In genomic region chrIV:15646418-15647220, ce11 we compare ENCODE assay signal across 5 worm cellular contexts.
TF ChIP-seq lines count a peak whose summit lies in the region.

Gene Y105C5A.1268, minus strand, starts transcription at chrIV:15646468.
Gene Y105C5A.1272, plus strand, starts transcription at chrIV:15646992.

TF ChIP-seq in whole organism, L1 larva, 84 proteins besides CTCF, POLR2A, EP300 and RAD21 (continues in another document):
- TF ChIP-seq mep-1 (tag; optimal IDR thresholded peaks at IDR 0.05; lab: Kevin White, UChicago), result peak; percentile 87
- TF ChIP-seq lin-39 (tag; optimal IDR thresholded peaks at IDR 0.05; lab: Kevin White, UChicago), result peak; percentile 87
- TF ChIP-seq irx-1 (tag; optimal IDR thresholded peaks at IDR 0.05; lab: Kevin White, UChicago), result peak; percentile 85
- TF ChIP-seq nhr-90 (tag; optimal IDR thresholded peaks at IDR 0.05; lab: Kevin White, UChicago; ENCODE audit: poor library complexity), result peak; percentile 97
- TF ChIP-seq ceh-8 (GFP tag; optimal IDR thresholded peaks at IDR 0.05; lab: Kevin White, UChicago), result peak; percentile 87
- peak; percentile 89 for TF ChIP-seq jun-1 (tag; optimal IDR thresholded peaks at IDR 0.05; lab: Kevin White, UChicago)
- peak; percentile 53 for TF ChIP-seq C04F5.9 (tag; optimal IDR thresholded peaks at IDR 0.05; lab: Kevin White, UChicago)
- peak; percentile 82 for TF ChIP-seq snpc-4 (tag; optimal IDR thresholded peaks at IDR 0.05; lab: Kevin White, UChicago)
- peak; percentile 82 for TF ChIP-seq sup-37 (GFP tag; optimal IDR thresholded peaks at IDR 0.05; lab: Kevin White, UChicago)
- peak in 2 of 6 experiments; percentile 29 to 57 for TF ChIP-seq elt-3 (tag; optimal IDR thresholded peaks at IDR 0.05; lab: Kevin White, UChicago)
- TF ChIP-seq isw-1 (GFP tag; IDR thresholded peaks at IDR 0.05; lab: Robert Waterston, UW), result peak; percentile 92
- TF ChIP-seq efl-3 (GFP tag; optimal IDR thresholded peaks at IDR 0.05; lab: Kevin White, UChicago), result peak; percentile 46
- TF ChIP-seq lin-13 (GFP tag; optimal IDR thresholded peaks at IDR 0.05; lab: Kevin White, UChicago), result peak; percentile 78
- peak; percentile 95 for TF ChIP-seq nhr-19 (GFP tag; conservative IDR thresholded peaks at IDR 0.05; lab: Robert Waterston, UW)
- TF ChIP-seq dpl-1 (GFP tag; optimal IDR thresholded peaks at IDR 0.05; lab: Kevin White, UChicago), result peak; percentile 60 to 73 (median 63)
- TF ChIP-seq lin-35 (GFP tag; optimal IDR thresholded peaks at IDR 0.05; lab: Kevin White, UChicago), result peak; percentile 79 to 84
- TF ChIP-seq snu-23 (GFP tag; optimal IDR thresholded peaks at IDR 0.05; lab: Kevin White, UChicago), result peak; percentile 96

TF ChIP-seq in whole organism, L3 larva, 47 proteins besides CTCF, POLR2A, EP300 and RAD21 (continues in another document):
- TF ChIP-seq ceh-28 (tag; optimal IDR thresholded peaks at IDR 0.05; lab: Kevin White, UChicago) (peak; percentile 89), skn-1 (tag; optimal IDR thresholded peaks at IDR 0.05; lab: Kevin White, UChicago) (peak; percentile 53), tbx-2 (tag; optimal IDR thresholded peaks at IDR 0.05; lab: Kevin White, UChicago) (peak; percentile 77), elt-3 (tag; optimal IDR thresholded peaks at IDR 0.05; lab: Kevin White, UChicago) (peak in 1 of 3 experiments; percentile 19), mdl-1 (tag; optimal IDR thresholded peaks at IDR 0.05; lab: Kevin White, UChicago) (peak; percentile 63), elt-2 (tag; optimal IDR thresholded peaks at IDR 0.05; lab: Kevin White, UChicago) (peak; percentile 74), snpc-4 (tag; optimal IDR thresholded peaks at IDR 0.05; lab: Kevin White, UChicago) (peak; percentile 77), pqm-1 (tag; optimal IDR thresholded peaks at IDR 0.05; lab: Kevin White, UChicago) (peak; percentile 55), nhr-11 (tag; optimal IDR thresholded peaks at IDR 0.05; lab: Kevin White, UChicago) (peak; percentile 64), nhr-23 (tag; optimal IDR thresholded peaks at IDR 0.05; lab: Kevin White, UChicago) (peak; percentile 84), nfya-1 (tag; optimal IDR thresholded peaks at IDR 0.05; lab: Kevin White, UChicago; ENCODE audit: insufficient read depth) (peak; percentile 91), aly-2 (tag; optimal IDR thresholded peaks at IDR 0.05; lab: Kevin White, UChicago) (peak; percentile 70), egl-5 (tag; optimal IDR thresholded peaks at IDR 0.05; lab: Kevin White, UChicago) (peak; percentile 27), lin-15B (tag; optimal IDR thresholded peaks at IDR 0.05; lab: Kevin White, UChicago) (peak; percentile 56), ceh-82 (tag; optimal IDR thresholded peaks at IDR 0.05; lab: Kevin White, UChicago) (peak; percentile 64), nhr-25 (tag; optimal IDR thresholded peaks at IDR 0.05; lab: Kevin White, UChicago) (peak; percentile 80), jun-1 (tag; optimal IDR thresholded peaks at IDR 0.05; lab: Kevin White, UChicago) (peak; percentile 89), nhr-43 (tag; optimal IDR thresholded peaks at IDR 0.05; lab: Kevin White, UChicago; ENCODE audit: poor library complexity, severe bottlenecking) (peak; percentile 73)

TF ChIP-seq in whole organism, early embryonic, 17 proteins besides CTCF, POLR2A, EP300 and RAD21:
- TF ChIP-seq hmg-4 (GFP tag; optimal IDR thresholded peaks at IDR 0.05; lab: Kevin White, UChicago) (peak; percentile 62), F13C5.2 (tag; optimal IDR thresholded peaks at IDR 0.05; lab: Kevin White, UChicago) (peak; percentile 51)

TF ChIP-seq in whole organism, midembryonic, 9 proteins besides CTCF, POLR2A, EP300 and RAD21:
- TF ChIP-seq flt-1 (GFP tag; IDR thresholded peaks at IDR 0.05; lab: Robert Waterston, UW) (peak; percentile 61; the same call in 1 of the 2 replicates), cog-1 (tag; optimal IDR thresholded peaks at IDR 0.05; lab: Kevin White, UChicago) (peak; percentile 64), ztf-23 (GFP tag; IDR thresholded peaks at IDR 0.05; lab: Robert Waterston, UW) (peak; percentile 41; the same call in 1 of the 2 replicates)

TF ChIP-seq in whole organism, young adult, 124 proteins besides CTCF, POLR2A, EP300 and RAD21 (continues in another document):
- TF ChIP-seq lir-1 (GFP tag; conservative IDR thresholded peaks at IDR 0.05; lab: Robert Waterston, UW) (peak; percentile 56; the same call in 1 of the 2 replicates), lin-35 (GFP tag; optimal IDR thresholded peaks at IDR 0.05; lab: Kevin White, UChicago) (peak in 1 of 3 experiments; percentile 78), K11D2.4 (GFP tag; IDR thresholded peaks at IDR 0.05; lab: Robert Waterston, UW) (peak; percentile 79), chd-7 (tag; optimal IDR thresholded peaks at IDR 0.05; lab: Kevin White, UChicago) (peak; percentile 83), mcd-1 (GFP tag; IDR thresholded peaks at IDR 0.05; lab: Robert Waterston, UW) (peak; percentile 80), snpc-4 (GFP tag; optimal IDR thresholded peaks at IDR 0.05; lab: Kevin White, UChicago) (peak; percentile 13), snpc-4 (tag; optimal IDR thresholded peaks at IDR 0.05; lab: Kevin White, UChicago) (peak in 2 of 4 experiments; percentile 81 to 83), ztf-18 (tag; optimal IDR thresholded peaks at IDR 0.05; lab: Kevin White, UChicago) (peak; percentile 75), rcor-1 (GFP tag; IDR thresholded peaks at IDR 0.05; lab: Robert Waterston, UW) (peak; percentile 58), attf-6 (GFP tag; IDR thresholded peaks at IDR 0.05; lab: Robert Waterston, UW) (0 out of 2 replicates have a peak, but pooled peaks have one; percentile 37), zfh-2 (GFP tag; conservative IDR thresholded peaks at IDR 0.05; lab: Robert Waterston, UW) (peak; percentile 41; the same call in 1 of the 2 replicates), egl-44 (GFP tag; IDR thresholded peaks at IDR 0.05; lab: Robert Waterston, UW) (peak; percentile 71; the same call in 1 of the 2 replicates), ceh-27 (GFP tag; optimal IDR thresholded peaks at IDR 0.05; lab: Kevin White, UChicago) (peak; percentile 64), F37B4.10 (GFP tag; IDR thresholded peaks at IDR 0.05; lab: Robert Waterston, UW) (0 out of 2 replicates have a peak, but pooled peaks have one; percentile 34), tbp1 (GFP tag; optimal IDR thresholded peaks at IDR 0.05; lab: Kevin White, UChicago) (peak; percentile 47), athp-1 (tag; optimal IDR thresholded peaks at IDR 0.05; lab: Kevin White, UChicago) (peak; percentile 83), dox-1 (GFP tag; IDR thresholded peaks at IDR 0.05; lab: Robert Waterston, UW) (peak; percentile 85), Y56A3A.18 (GFP tag; IDR thresholded peaks at IDR 0.05; lab: Robert Waterston, UW) (peak; percentile 83; the same call in 1 of the 2 replicates), pbrm-1 (GFP tag; IDR thresholded peaks at IDR 0.05; lab: Robert Waterston, UW) (peak; percentile 100), attf-5 (GFP tag; optimal IDR thresholded peaks at IDR 0.05; lab: Kevin White, UChicago) (peak; percentile 99), egl-18 (GFP tag; IDR thresholded peaks at IDR 0.05; lab: Robert Waterston, UW) (peak; percentile 81; the same call in 1 of the 2 replicates), repo-1 (tag; optimal IDR thresholded peaks at IDR 0.05; lab: Kevin White, UChicago) (peak; percentile 37), nfyb-1 (GFP tag; IDR thresholded peaks at IDR 0.05; lab: Robert Waterston, UW) (peak; percentile 96), akir-1 (GFP tag; optimal IDR thresholded peaks at IDR 0.05; lab: Kevin White, UChicago) (peak; percentile 3), nhr-80 (tag; optimal IDR thresholded peaks at IDR 0.05; lab: Kevin White, UChicago) (peak; percentile 9), lin-40 (tag; optimal IDR thresholded peaks at IDR 0.05; lab: Kevin White, UChicago) (peak; percentile 97), ekl-4 (GFP tag; IDR thresholded peaks at IDR 0.05; lab: Robert Waterston, UW) (peak; percentile 84), C06A6.2 (GFP tag; conservative IDR thresholded peaks at IDR 0.05; lab: Robert Waterston, UW) (peak; percentile 76), ets-4 (GFP tag; optimal IDR thresholded peaks at IDR 0.05; lab: Kevin White, UChicago) (peak; percentile 18), ceh-100 (GFP tag; IDR thresholded peaks at IDR 0.05; lab: Robert Waterston, UW) (peak; percentile 58; the same call in 1 of the 2 replicates), lin-54 (GFP tag; optimal IDR thresholded peaks at IDR 0.05; lab: Kevin White, UChicago) (peak; percentile 67), madf-10 (tag; optimal IDR thresholded peaks at IDR 0.05; lab: Kevin White, UChicago) (peak; percentile 54), let-526 (GFP tag; IDR thresholded peaks at IDR 0.05; lab: Robert Waterston, UW) (0 out of 2 replicates have a peak, but pooled peaks have one; percentile 41), lin-26 (GFP tag; IDR thresholded peaks at IDR 0.05; lab: Robert Waterston, UW) (0 out of 2 replicates have a peak, but pooled peaks have one; percentile 31), tlf-1 (GFP tag; optimal IDR thresholded peaks at IDR 0.05; lab: Kevin White, UChicago) (peak; percentile 32), mel-28 (tag; optimal IDR thresholded peaks at IDR 0.05; lab: Kevin White, UChicago; ENCODE audit: borderline replicate concordance) (peak; percentile 62), cebp-1 (GFP tag; IDR thresholded peaks at IDR 0.05; lab: Robert Waterston, UW) (peak; percentile 99), cebp-1 (tag; optimal IDR thresholded peaks at IDR 0.05; lab: Kevin White, UChicago) (peak; percentile 99), K12H6.12 (tag; optimal IDR thresholded peaks at IDR 0.05; lab: Kevin White, UChicago) (peak; percentile 96), die-1 (tag; optimal IDR thresholded peaks at IDR 0.05; lab: Kevin White, UChicago) (peak; percentile 2), Y53G8AR.9 (GFP tag; conservative IDR thresholded peaks at IDR 0.05; lab: Robert Waterston, UW) (peak; percentile 84; the same call in 1 of the 2 replicates), let-607 (tag; optimal IDR thresholded peaks at IDR 0.05; lab: Kevin White, UChicago) (peak in 1 of 2 experiments; percentile 43), madf-3 (GFP tag; IDR thresholded peaks at IDR 0.05; lab: Robert Waterston, UW) (0 out of 2 replicates have a peak, but pooled peaks have one; percentile 16), ztf-26 (tag; optimal IDR thresholded peaks at IDR 0.05; lab: Kevin White, UChicago) (peak; percentile 54), atf-7 (tag; optimal IDR thresholded peaks at IDR 0.05; lab: Kevin White, UChicago) (peak; percentile 75), ZK185.1 (tag; optimal IDR thresholded peaks at IDR 0.05; lab: Kevin White, UChicago; ENCODE audit: poor library complexity, severe bottlenecking) (peak; percentile 84), B0035.1 (tag; optimal IDR thresholded peaks at IDR 0.05; lab: Kevin White, UChicago) (peak; percentile 34), hmg-1.2 (GFP tag; IDR thresholded peaks at IDR 0.05; lab: Robert Waterston, UW) (peak; percentile 99), B0336.3 (GFP tag; IDR thresholded peaks at IDR 0.05; lab: Robert Waterston, UW) (peak; percentile 82)
